Worm (Caenorhabditis elegans) whole organism, young adult: ENCODE measurements around the gene Y55D5A.4.

Experiments
- lsy-27 ChIP-seq: sonication (generic microtip); optimal IDR thresholded peaks from 2 replicates; lab custom pipeline; 2017; ENCODE audit warnings: missing genetic modification characterization, mild to moderate bottlenecking, missing compliant biosample characterization, antibody characterized with exemption, missing genotype, borderline replicate concordance; ENCODE audit not compliant: insufficient read depth
- snpc-1.3 ChIP-seq: sonication (generic microtip); optimal IDR thresholded peaks from 2 replicates; lab custom pipeline; 2017; ENCODE audit warnings: missing genetic modification characterization, mild to moderate bottlenecking, missing compliant biosample characterization, antibody characterized with exemption, moderate library complexity, missing genotype, missing genetic modification reagents; ENCODE audit not compliant: insufficient read depth

DNA sequence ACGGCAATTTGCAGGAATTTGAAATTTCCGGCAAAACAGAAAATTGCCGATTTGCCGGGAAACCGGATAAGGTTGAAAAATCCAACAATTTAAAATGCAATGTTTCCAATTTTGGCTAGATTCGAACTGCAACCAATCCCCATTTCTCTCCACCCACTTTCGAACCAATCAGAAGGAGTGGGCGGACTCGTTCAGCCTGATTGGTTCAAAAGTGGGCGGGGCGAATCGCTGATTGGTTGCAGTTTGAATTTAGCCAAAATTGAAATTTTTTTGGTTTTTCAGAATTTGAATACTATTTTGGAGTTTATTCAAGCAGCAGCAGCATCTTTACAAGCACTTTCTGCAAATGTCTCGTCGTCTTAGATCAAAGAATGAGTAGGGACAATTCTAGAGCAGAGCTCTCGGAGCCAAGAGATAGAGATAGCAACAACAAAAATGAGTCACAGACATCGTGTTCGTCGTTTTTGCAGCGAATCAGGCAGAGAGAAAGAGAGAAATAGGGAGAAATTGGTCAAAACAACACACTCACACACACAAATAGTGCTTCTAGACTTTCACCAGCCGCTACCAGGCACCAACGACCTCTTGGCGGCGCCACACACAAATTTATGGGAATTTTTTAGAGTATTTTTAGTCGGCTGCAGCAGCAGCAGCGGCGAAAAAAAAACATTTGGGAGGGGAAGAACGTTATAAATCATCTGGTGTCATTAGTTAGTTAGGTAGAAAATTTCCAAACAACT lies 41.3 kb upstream of the Y55D5A.4 start:
- TF ChIP-seq snpc-1.3 (tag; lab: Kevin White, UChicago) = no peak
- no peak for TF ChIP-seq lsy-27 (tag; lab: Kevin White, UChicago)
